Worm (Caenorhabditis elegans) whole organism, midembryonic: ENCODE data around the gene pigm-1.

ENCODE experiments used
- T22C8.4 ChIP-seq: fragments of 200-800 bp; sonication (Bioruptor generic); IDR thresholded peaks from 2 replicates; pipeline ENCODE4 v1.3.6; 2022; ENCODE audit warnings: missing genetic modification characterization, missing compliant biosample characterization
- flt-1 ChIP-seq: fragments of 200-800 bp; sonication (Bioruptor generic); IDR thresholded peaks from 2 replicates; pipeline ENCODE4 v1.3.6; 2022; ENCODE audit warnings: missing genetic modification characterization, missing compliant biosample characterization
- med-1 ChIP-seq: sonication (generic microtip); optimal IDR thresholded peaks from 2 replicates; lab custom pipeline; 2017; ENCODE audit warnings: missing genetic modification characterization, mild to moderate bottlenecking, missing compliant biosample characterization, antibody characterized with exemption, missing genetic modification reagents; ENCODE audit not compliant: insufficient read depth
- tab-1 ChIP-seq: fragments of 200-800 bp; sonication (Bioruptor generic); IDR thresholded peaks from 2 replicates; pipeline ENCODE4 v1.3.6; 2022; ENCODE audit warnings: missing genetic modification characterization, missing compliant biosample characterization
- ztf-23 ChIP-seq: fragments of 200-800 bp; sonication (Bioruptor generic); IDR thresholded peaks from 2 replicates; pipeline ENCODE4 v1.3.6; 2022; ENCODE audit warnings: missing genetic modification reagents, missing genetic modification characterization, missing compliant biosample characterization

- no peak for TF ChIP-seq T22C8.4 (GFP tag; lab: Robert Waterston, UW)
- TF ChIP-seq flt-1 (GFP tag; lab: Robert Waterston, UW): no peak
- TF ChIP-seq tab-1 (GFP tag; lab: Robert Waterston, UW): no peak
- no peak for TF ChIP-seq med-1 (GFP tag; lab: Kevin White, UChicago)
- no peak for TF ChIP-seq ztf-23 (GFP tag; lab: Robert Waterston, UW)
Measured at ce11 chrII:11335670-11336069, 12.6 kb upstream of the pigm-1 start.
